Worm (Caenorhabditis elegans) whole organism, L4 larva: ENCODE data around the gene ZK370.6.

Source experiments
- Y75B8A.6 ChIP-seq: fragments of 200-800 bp; sonication (Bioruptor generic); IDR thresholded peaks from 2 replicates; pipeline ENCODE4 v1.3.6; 2022; ENCODE audit warnings: missing genetic modification reagents, missing genetic modification characterization, missing compliant biosample characterization
- ceh-44 ChIP-seq: fragments of 200-800 bp; sonication (Bioruptor generic); IDR thresholded peaks from 2 replicates; pipeline ENCODE4 v1.3.6; 2022; ENCODE audit warnings: missing genetic modification reagents, missing genetic modification characterization, missing compliant biosample characterization
- lir-3 ChIP-seq: sonication (generic microtip); optimal IDR thresholded peaks from 2 replicates; lab custom pipeline; 2016; ENCODE audit warnings: mild to moderate bottlenecking, missing genetic modification characterization, missing compliant biosample characterization
- nhr-237 ChIP-seq: sonication (generic microtip); optimal IDR thresholded peaks from 2 replicates; lab custom pipeline; 2017; ENCODE audit warnings: missing biosample characterization, missing genetic modification characterization
- nhr-28 ChIP-seq: fragments of 150-350 bp; optimal IDR thresholded peaks from 2 replicates; lab custom pipeline; 2014; ENCODE audit warnings: missing biosample characterization, missing genetic modification characterization
- skn-1 ChIP-seq: fragments of 150-350 bp; optimal IDR thresholded peaks from 2 replicates; lab custom pipeline; 2014; ENCODE audit warnings: missing biosample characterization, missing genetic modification characterization
- snpc-4 ChIP-seq: fragments of 150-350 bp; optimal IDR thresholded peaks from 2 replicates; lab custom pipeline; 2014; ENCODE audit warnings: missing biosample characterization, missing genetic modification characterization

- TF ChIP-seq skn-1 (tag; lab: Kevin White, UChicago) (no peak), ceh-44 (GFP tag; lab: Robert Waterston, UW) (no peak), Y75B8A.6 (GFP tag; lab: Robert Waterston, UW) (no peak), nhr-237 (no peak), snpc-4 (tag; lab: Kevin White, UChicago) (no peak), lir-3 (tag; lab: Kevin White, UChicago) (no peak), nhr-28 (tag; lab: Kevin White, UChicago) (peak; percentile 70)
These were observed 5.0 kb upstream of the ZK370.6 start for ce11 chrIII:8748620-8749019.
